Worm (Caenorhabditis elegans) whole organism, L1 larva: ENCODE measurements around the gene nhx-9.
A peak's percentile ranks its signal among the peaks of the same experiment; 100 is the strongest.

Experiments
- C16A3.4 ChIP-seq: fragments of 150-350 bp; optimal IDR thresholded peaks from 2 replicates; lab custom pipeline; 2014; ENCODE audit warnings: missing biosample characterization, missing genetic modification characterization
- aly-2 ChIP-seq: fragments of 150-350 bp; optimal IDR thresholded peaks from 2 replicates; lab custom pipeline; 2014; ENCODE audit warnings: missing biosample characterization, missing genetic modification characterization
- ama-1 ChIP-seq: fragments of 150-350 bp; optimal IDR thresholded peaks from 2 replicates; lab custom pipeline; 2014
- blmp-1 ChIP-seq: fragments of 150-350 bp; optimal IDR thresholded peaks from 2 replicates; lab custom pipeline; 2014; ENCODE audit warnings: missing biosample characterization, missing genetic modification characterization
- ceh-8 ChIP-seq: fragments of 200-800 bp; sonication (Bioruptor generic); optimal IDR thresholded peaks from 2 replicates; lab custom pipeline; 2018; ENCODE audit warnings: mild to moderate bottlenecking, missing genetic modification characterization, moderate library complexity, missing compliant biosample characterization
- ceh-82 ChIP-seq, 3 experiments: fragments of 150-350 bp in 1 of 3; sonication (generic microtip) in 2 of 3; optimal IDR thresholded peaks; 2 replicates each; lab custom pipeline; 2014 to 2017; ENCODE audit warnings: missing biosample characterization in 3 of 3, missing genetic modification characterization in 3 of 3
- ceh-90 ChIP-seq: sonication (generic microtip); optimal IDR thresholded peaks from 2 replicates; lab custom pipeline; 2016; ENCODE audit warnings: missing genetic modification characterization, missing compliant biosample characterization
- ces-1 ChIP-seq: fragments of 150-350 bp; optimal IDR thresholded peaks from 2 replicates; lab custom pipeline; 2014; ENCODE audit warnings: missing biosample characterization, missing genetic modification reagents, missing genetic modification characterization
- dsc-1 ChIP-seq: sonication (generic microtip); optimal IDR thresholded peaks from 2 replicates; lab custom pipeline; 2016; ENCODE audit warnings: mild to moderate bottlenecking, missing genetic modification characterization, missing compliant biosample characterization
- efl-1 ChIP-seq, 4 experiments: fragments of 150-350 bp; optimal IDR thresholded peaks in 3 of 4; peaks in 1 of 4; 1 replicate in 1 of 4; 2 replicates in 3 of 4; lab custom pipeline; 2014; ENCODE audit warnings: missing biosample characterization in 2 of 4, missing genetic modification characterization in 2 of 4, missing genetic modification reagents in 2 of 4
- efl-3 ChIP-seq: fragments of 200-800 bp; sonication (Bioruptor generic); optimal IDR thresholded peaks from 2 replicates; lab custom pipeline; 2018; ENCODE audit warnings: mild to moderate bottlenecking, missing genetic modification characterization, missing compliant biosample characterization
- elt-2 ChIP-seq: sonication (generic microtip); optimal IDR thresholded peaks from 2 replicates; lab custom pipeline; 2016; ENCODE audit warnings: missing genetic modification characterization, mild to moderate bottlenecking, inconsistent platforms, missing compliant biosample characterization, missing genetic modification reagents
- elt-3 ChIP-seq, 6 experiments: fragments of 150-350 bp in 1 of 6; sonication (generic microtip); optimal IDR thresholded peaks; 2 replicates each; lab custom pipeline; 2017 to 2018; ENCODE audit warnings: missing biosample characterization in 6 of 6, missing genetic modification characterization in 6 of 6, inconsistent platforms in 1 of 6
- fkh-4 ChIP-seq: sonication (generic microtip); optimal IDR thresholded peaks from 2 replicates; lab custom pipeline; 2016; ENCODE audit warnings: missing compliant biosample characterization, missing genetic modification characterization, borderline replicate concordance
- hlh-4 ChIP-seq: sonication (generic microtip); optimal IDR thresholded peaks from 2 replicates; lab custom pipeline; 2016; ENCODE audit warnings: mild to moderate bottlenecking, missing genetic modification characterization, missing compliant biosample characterization
- jun-1 ChIP-seq: fragments of 150-350 bp; optimal IDR thresholded peaks from 2 replicates; lab custom pipeline; 2014; ENCODE audit warnings: missing biosample characterization, missing genetic modification reagents, missing genetic modification characterization
- lin-14 ChIP-seq: fragments of 200-800 bp; sonication (Bioruptor generic); optimal IDR thresholded peaks from 2 replicates; lab custom pipeline; 2018; ENCODE audit warnings: mild to moderate bottlenecking, missing genetic modification characterization, moderate library complexity, missing compliant biosample characterization
- lin-15B ChIP-seq: fragments of 150-350 bp; sonication (generic microtip); optimal IDR thresholded peaks from 3 replicates; lab custom pipeline; 2014; ENCODE audit warnings: missing biosample characterization, missing genetic modification characterization
- lin-35 ChIP-seq, 2 experiments: fragments of 150-350 bp; optimal IDR thresholded peaks; 2 replicates each; lab custom pipeline; 2014; ENCODE audit warnings: missing biosample characterization in 2 of 2, missing genetic modification characterization in 2 of 2, missing genetic modification reagents in 2 of 2
- lin-39 ChIP-seq: fragments of 150-350 bp; optimal IDR thresholded peaks from 2 replicates; lab custom pipeline; 2014; ENCODE audit warnings: missing biosample characterization, missing genetic modification reagents, missing genetic modification characterization
- mab-9 ChIP-seq: fragments of 200-800 bp; sonication (Bioruptor generic); IDR thresholded peaks from 2 replicates; pipeline ENCODE4 v1.3.6; 2022; ENCODE audit warnings: missing genetic modification reagents, missing genetic modification characterization, missing compliant biosample characterization
- mdl-1 ChIP-seq, 2 experiments: fragments of 150-350 bp; optimal IDR thresholded peaks; 2 replicates each; lab custom pipeline; 2014 to 2017; ENCODE audit warnings: missing biosample characterization in 2 of 2, missing genetic modification characterization in 2 of 2, inconsistent platforms in 1 of 2
- mep-1 ChIP-seq: fragments of 150-350 bp; optimal IDR thresholded peaks from 2 replicates; lab custom pipeline; 2014; ENCODE audit warnings: missing biosample characterization, missing genetic modification characterization
- nhr-11 ChIP-seq: fragments of 150-350 bp; optimal IDR thresholded peaks from 2 replicates; lab custom pipeline; 2014; ENCODE audit warnings: missing biosample characterization, missing genetic modification characterization
- nhr-12 ChIP-seq: sonication (generic microtip); optimal IDR thresholded peaks from 2 replicates; lab custom pipeline; 2017; ENCODE audit warnings: missing biosample characterization, missing genetic modification characterization
- nhr-19 ChIP-seq: fragments of 200-800 bp; sonication (Bioruptor generic); conservative IDR thresholded peaks from 2 replicates; pipeline ENCODE4 v1.3.6; 2022; ENCODE audit warnings: missing genetic modification characterization, missing compliant biosample characterization
- nhr-28 ChIP-seq: fragments of 150-350 bp; optimal IDR thresholded peaks from 2 replicates; lab custom pipeline; 2014; ENCODE audit warnings: missing biosample characterization, missing genetic modification characterization
- nhr-47 ChIP-seq: sonication (generic microtip); optimal IDR thresholded peaks from 2 replicates; lab custom pipeline; 2016; ENCODE audit warnings: mild to moderate bottlenecking, missing genetic modification characterization, moderate library complexity, missing compliant biosample characterization
- nhr-71 ChIP-seq: sonication (generic microtip); optimal IDR thresholded peaks from 2 replicates; lab custom pipeline; 2016; ENCODE audit warnings: mild to moderate bottlenecking, missing genetic modification characterization, moderate library complexity, missing compliant biosample characterization
- nhr-85 ChIP-seq: sonication (generic microtip); peaks from one replicate; lab custom pipeline; 2016; ENCODE audit warnings: missing genetic modification characterization, inconsistent platforms, missing compliant biosample characterization
- pqm-1 ChIP-seq: sonication (generic microtip); optimal IDR thresholded peaks from 3 replicates; lab custom pipeline; 2017; ENCODE audit warnings: missing biosample characterization, missing genetic modification characterization
- skn-1 ChIP-seq: fragments of 150-350 bp; optimal IDR thresholded peaks from 2 replicates; lab custom pipeline; 2014; ENCODE audit warnings: missing biosample characterization, missing genetic modification characterization
- snpc-4 ChIP-seq: fragments of 150-350 bp; optimal IDR thresholded peaks from 2 replicates; lab custom pipeline; 2014; ENCODE audit warnings: missing biosample characterization, missing genetic modification characterization
- snu-23 ChIP-seq: sonication (generic microtip); optimal IDR thresholded peaks from 2 replicates; lab custom pipeline; 2016; ENCODE audit warnings: missing genetic modification characterization, missing compliant biosample characterization
- sox-4 ChIP-seq: sonication (generic microtip); optimal IDR thresholded peaks from 2 replicates; lab custom pipeline; 2016; ENCODE audit warnings: missing genetic modification characterization, missing compliant biosample characterization
- swsn-7 ChIP-seq: sonication (generic microtip); optimal IDR thresholded peaks from 2 replicates; lab custom pipeline; 2016; ENCODE audit warnings: missing genetic modification characterization, missing compliant biosample characterization
- tbx-2 ChIP-seq: sonication (generic microtip); optimal IDR thresholded peaks from 2 replicates; lab custom pipeline; 2016; ENCODE audit warnings: missing genetic modification characterization, missing compliant biosample characterization
- unc-130 ChIP-seq: fragments of 150-350 bp; optimal IDR thresholded peaks from 2 replicates; lab custom pipeline; 2017; ENCODE audit warnings: missing biosample characterization, missing genetic modification characterization, inconsistent platforms
- unc-62 ChIP-seq: fragments of 150-350 bp; optimal IDR thresholded peaks from 2 replicates; lab custom pipeline; 2014; ENCODE audit warnings: missing biosample characterization, missing genetic modification reagents, missing genetic modification characterization
- vab-15 ChIP-seq: sonication (generic microtip); optimal IDR thresholded peaks from 2 replicates; lab custom pipeline; 2017; ENCODE audit warnings: missing genotype, mild to moderate bottlenecking, missing genetic modification characterization, missing compliant biosample characterization
- xbp-1 ChIP-seq: sonication (generic microtip); optimal IDR thresholded peaks from 2 replicates; lab custom pipeline; 2016; ENCODE audit warnings: missing genetic modification characterization, missing compliant biosample characterization
- zag-1 ChIP-seq: fragments of 150-350 bp; optimal IDR thresholded peaks from 2 replicates; lab custom pipeline; 2014; ENCODE audit warnings: missing biosample characterization, missing genetic modification characterization
- zip-4 ChIP-seq: fragments of 200-800 bp; sonication (Bioruptor generic); optimal IDR thresholded peaks from 2 replicates; lab custom pipeline; 2018; ENCODE audit warnings: mild to moderate bottlenecking, missing genetic modification characterization, moderate library complexity, missing compliant biosample characterization

Gene nhx-9

ce11 chrIV:11942313-11942712, 11.6 kb downstream of the nhx-9 start, which contains the start of gene ZK829.1:
ZK829.1 (minus strand) TSS chrIV:11942413.
- no peak for TF ChIP-seq xbp-1

- no peak for TF ChIP-seq fkh-4 (tag; lab: Kevin White, UChicago)
- no peak for TF ChIP-seq xbp-1
- no peak for TF ChIP-seq skn-1 (tag; lab: Kevin White, UChicago)
- TF ChIP-seq swsn-7 = no peak
- no peak for TF ChIP-seq jun-1 (tag; lab: Kevin White, UChicago)
- no peak for TF ChIP-seq snu-23 (GFP tag; lab: Kevin White, UChicago)
- no peak for TF ChIP-seq hlh-4
- TF ChIP-seq lin-39 (tag; lab: Kevin White, UChicago) = no peak
- TF ChIP-seq nhr-71 = no peak
- TF ChIP-seq lin-35 (GFP tag; optimal IDR thresholded peaks at IDR 0.05; lab: Kevin White, UChicago) = no peak
- TF ChIP-seq snpc-4 = no peak
- no peak for TF ChIP-seq C16A3.4 (tag; lab: Kevin White, UChicago)
- no peak for TF ChIP-seq ceh-90 (tag; lab: Kevin White, UChicago)
- TF ChIP-seq, all 84 proteins: peak for 0
Measured at ce11 chrIV:11945621-11946020, 14.9 kb downstream of the nhx-9 start, which contains the start of gene ZK829.3. ZK829.3 (minus strand) TSS chrIV:11945721.

- no peak for TF ChIP-seq vab-15 (tag; lab: Kevin White, UChicago)
- no peak for TF ChIP-seq lin-15B
- no peak for TF ChIP-seq sox-4 (tag; lab: Kevin White, UChicago)
- no peak for TF ChIP-seq unc-62
- TF ChIP-seq swsn-7 = no peak
- TF ChIP-seq blmp-1 (tag; lab: Kevin White, UChicago) = no peak
Measured at ce11 chrIV:11949717-11950116, 19.0 kb downstream of the nhx-9 start, which contains the start of gene hdl-1. hdl-1 (minus strand) TSS chrIV:11949817.

ce11 chrIV:11950270-11950669, 19.6 kb downstream of the nhx-9 start, which contains the start of gene tbx-36:
tbx-36 (plus strand) TSS chrIV:11950570.
- TF ChIP-seq lin-14 (GFP tag; lab: Kevin White, UChicago) (no peak), efl-1 (optimal IDR thresholded peaks at IDR 0.05; lab: Kevin White, UChicago) (no peak), efl-1 (GFP tag; optimal IDR thresholded peaks at IDR 0.05 in 1 of 2; lab: Kevin White, UChicago) (peak in 1 of 2 experiments; percentile 24)

ce11 chrIV:11952612-11953299, 22.1 kb downstream of the nhx-9 start, which contains the start of gene gdh-1:
gdh-1 (plus strand) TSS chrIV:11953249.
- TF ChIP-seq nhr-12 (tag; lab: Kevin White, UChicago) (no peak), dsc-1 (tag; lab: Kevin White, UChicago) (no peak), efl-3 (no peak), nhr-28 (tag; lab: Kevin White, UChicago) (no peak), elt-2 (peak; percentile 7), lin-39 (tag; lab: Kevin White, UChicago) (no peak), elt-3 (tag; optimal IDR thresholded peaks at IDR 0.05; lab: Kevin White, UChicago) (no peak), zip-4 (GFP tag; lab: Kevin White, UChicago) (no peak), mdl-1 (tag; optimal IDR thresholded peaks at IDR 0.05; lab: Kevin White, UChicago) (peak in 1 of 2 experiments; percentile 56), nhr-47 (tag; lab: Kevin White, UChicago) (no peak), nhr-19 (peak; percentile 41), aly-2 (tag; lab: Kevin White, UChicago) (no peak), ceh-8 (GFP tag; lab: Kevin White, UChicago) (no peak), tbx-2 (tag; lab: Kevin White, UChicago) (peak; percentile 56), unc-130 (tag; lab: Kevin White, UChicago) (no peak), skn-1 (tag; lab: Kevin White, UChicago) (peak; percentile 60), snpc-4 (no peak), pqm-1 (tag; lab: Kevin White, UChicago) (no peak), efl-1 (optimal IDR thresholded peaks at IDR 0.05; lab: Kevin White, UChicago) (peak; percentile 21 to 46), efl-1 (GFP tag; optimal IDR thresholded peaks at IDR 0.05 in 1 of 2; lab: Kevin White, UChicago) (peak in 1 of 2 experiments; percentile 86), swsn-7 (no peak), ceh-90 (tag; lab: Kevin White, UChicago) (no peak), nhr-85 (tag; lab: Kevin White, UChicago) (peak; percentile 81), snu-23 (GFP tag; lab: Kevin White, UChicago) (peak; percentile 60), mab-9 (GFP tag; lab: Robert Waterston, UW) (no peak), zag-1 (tag; lab: Kevin White, UChicago) (no peak), nhr-11 (tag; lab: Kevin White, UChicago) (no peak), ceh-82 (tag; optimal IDR thresholded peaks at IDR 0.05; lab: Kevin White, UChicago) (peak in 1 of 3 experiments; percentile 37), mep-1 (tag; lab: Kevin White, UChicago) (peak; percentile 62), ces-1 (GFP tag; lab: Kevin White, UChicago) (no peak), ama-1 (lab: Kevin White, UChicago) (no peak)
